Worm (Caenorhabditis elegans) whole organism, L4 larva: ENCODE results near the gene gst-33.

Experiments
- F10B5.3 ChIP-seq: sonication (generic microtip); optimal IDR thresholded peaks from 2 replicates; lab custom pipeline; 2016; ENCODE audit warnings: mild to moderate bottlenecking, missing genetic modification characterization, missing compliant biosample characterization
- F44E2.7 ChIP-seq: fragments of 200-800 bp; sonication (Bioruptor generic); IDR thresholded peaks from 2 replicates; pipeline ENCODE4 v2.1.2; 2022; ENCODE audit warnings: missing genetic modification characterization, missing compliant biosample characterization
- T20F7.1 ChIP-seq: fragments of 200-800 bp; sonication (Bioruptor generic); optimal IDR thresholded peaks from 2 replicates; lab custom pipeline; 2018; ENCODE audit warnings: mild to moderate bottlenecking, missing genetic modification characterization, missing compliant biosample characterization
- Y105C5A.15 ChIP-seq: fragments of 200-800 bp; sonication (Bioruptor generic); IDR thresholded peaks from 2 replicates; pipeline ENCODE4 v1.3.6; 2022; ENCODE audit warnings: missing genetic modification characterization, missing compliant biosample characterization
- ZK546.5 ChIP-seq, 2 experiments: sonication (generic microtip); optimal IDR thresholded peaks; 2 replicates each; lab custom pipeline; 2017; ENCODE audit warnings: missing biosample characterization in 2 of 2, missing genetic modification characterization in 2 of 2
- aha-1 ChIP-seq: fragments of 150-350 bp; peaks from one replicate; lab custom pipeline; 2014; ENCODE audit warnings: missing biosample characterization, missing genetic modification characterization
- ceh-32 ChIP-seq: sonication (generic microtip); optimal IDR thresholded peaks from 2 replicates; lab custom pipeline; 2016; ENCODE audit warnings: mild to moderate bottlenecking, missing genetic modification characterization, missing compliant biosample characterization; ENCODE audit not compliant: poor library complexity
- ces-1 ChIP-seq: fragments of 150-350 bp; sonication (generic microtip); optimal IDR thresholded peaks from 4 replicates; lab custom pipeline; 2014; ENCODE audit warnings: missing biosample characterization, missing genetic modification reagents, missing genetic modification characterization
- cey-2 ChIP-seq: sonication (generic microtip); optimal IDR thresholded peaks from 3 replicates; lab custom pipeline; 2017; ENCODE audit warnings: missing genetic modification characterization, mild to moderate bottlenecking, missing compliant biosample characterization, antibody characterized with exemption, borderline replicate concordance; ENCODE audit not compliant: insufficient read depth
- ctbp-1 ChIP-seq: fragments of 200-800 bp; sonication (Bioruptor generic); IDR thresholded peaks from 2 replicates; pipeline ENCODE4 v1.3.6; 2022; ENCODE audit warnings: missing genetic modification reagents, missing genetic modification characterization, missing compliant biosample characterization
- daf-19 ChIP-seq: fragments of 200-800 bp; sonication (Bioruptor generic); conservative IDR thresholded peaks from 2 replicates; pipeline ENCODE4 v1.3.6; 2022; ENCODE audit warnings: missing genetic modification characterization, missing compliant biosample characterization
- dmd-6 ChIP-seq: fragments of 200-800 bp; sonication (Bioruptor generic); IDR thresholded peaks from 2 replicates; pipeline ENCODE4 v1.3.6; 2022; ENCODE audit warnings: missing genetic modification reagents, missing genetic modification characterization, missing compliant biosample characterization
- dmd-9 ChIP-seq: fragments of 200-800 bp; sonication (Bioruptor generic); IDR thresholded peaks from 2 replicates; pipeline ENCODE4 v1.3.6; 2022; ENCODE audit warnings: missing genetic modification reagents, missing genetic modification characterization, missing compliant biosample characterization
- fkh-10 ChIP-seq: fragments of 150-350 bp; optimal IDR thresholded peaks from 2 replicates; lab custom pipeline; 2014; ENCODE audit warnings: missing biosample characterization, missing genetic modification reagents, missing genetic modification characterization
- hmg-1.1 ChIP-seq: fragments of 200-800 bp; sonication (Bioruptor generic); IDR thresholded peaks from 2 replicates; pipeline ENCODE4 v1.3.6; 2022; ENCODE audit warnings: missing genetic modification reagents, missing genetic modification characterization, missing compliant biosample characterization
- lin-15B ChIP-seq: fragments of 150-350 bp; sonication (generic microtip); optimal IDR thresholded peaks from 3 replicates; lab custom pipeline; 2014; ENCODE audit warnings: missing biosample characterization, missing genetic modification characterization
- lin-29 ChIP-seq: fragments of 200-800 bp; sonication (Bioruptor generic); IDR thresholded peaks from 2 replicates; pipeline ENCODE4 v1.3.6; 2022; ENCODE audit warnings: missing genetic modification reagents, missing genetic modification characterization, missing compliant biosample characterization
- mdl-1 ChIP-seq, 2 experiments: fragments of 150-350 bp in 1 of 2; sonication (generic microtip) in 1 of 2; optimal IDR thresholded peaks; 2 replicates each; lab custom pipeline; 2014 to 2017; ENCODE audit warnings: missing biosample characterization in 2 of 2, missing genetic modification characterization in 2 of 2
- mdt-29 ChIP-seq: fragments of 200-800 bp; sonication (Bioruptor generic); IDR thresholded peaks from 2 replicates; pipeline ENCODE4 v1.3.6; 2022; ENCODE audit warnings: missing genetic modification reagents, missing genetic modification characterization, missing compliant biosample characterization
- mxl-3 ChIP-seq: fragments of 200-800 bp; sonication (Bioruptor generic); optimal IDR thresholded peaks from 2 replicates; lab custom pipeline; 2018; ENCODE audit warnings: mild to moderate bottlenecking, missing genetic modification characterization, missing compliant biosample characterization
- nhr-10 ChIP-seq: fragments of 150-350 bp; optimal IDR thresholded peaks from 2 replicates; lab custom pipeline; 2014; ENCODE audit warnings: missing biosample characterization, missing genetic modification characterization
- saeg-2 ChIP-seq: fragments of 200-800 bp; sonication (Bioruptor generic); IDR thresholded peaks from 2 replicates; pipeline ENCODE4 v1.3.6; 2022; ENCODE audit warnings: missing genetic modification reagents, missing genetic modification characterization, missing compliant biosample characterization
- spr-3 ChIP-seq: fragments of 200-800 bp; sonication (Bioruptor generic); optimal IDR thresholded peaks from 2 replicates; lab custom pipeline; 2018; ENCODE audit warnings: mild to moderate bottlenecking, missing genetic modification characterization, missing compliant biosample characterization
- unc-130 ChIP-seq: sonication (generic microtip); optimal IDR thresholded peaks from 2 replicates; lab custom pipeline; 2016; ENCODE audit warnings: missing genetic modification reagents, missing genetic modification characterization, missing compliant biosample characterization
- unc-39 ChIP-seq: sonication (generic microtip); optimal IDR thresholded peaks from 2 replicates; lab custom pipeline; 2017; ENCODE audit warnings: missing biosample characterization, missing genetic modification characterization
- unc-62 ChIP-seq, 3 experiments: fragments of 150-350 bp in 1 of 3; sonication (generic microtip); optimal IDR thresholded peaks in 2 of 3; peaks in 1 of 3; 1 replicate in 1 of 3; 2 replicates in 2 of 3; lab custom pipeline; 2014 to 2017; ENCODE audit warnings: missing biosample characterization in 3 of 3, missing genetic modification characterization in 3 of 3, missing genetic modification reagents in 3 of 3, missing genotype in 1 of 3
- ztf-11 ChIP-seq: fragments of 150-350 bp; optimal IDR thresholded peaks from 2 replicates; lab custom pipeline; 2014; ENCODE audit warnings: missing biosample characterization, missing genetic modification characterization

The gst-33 gene

DNA sequence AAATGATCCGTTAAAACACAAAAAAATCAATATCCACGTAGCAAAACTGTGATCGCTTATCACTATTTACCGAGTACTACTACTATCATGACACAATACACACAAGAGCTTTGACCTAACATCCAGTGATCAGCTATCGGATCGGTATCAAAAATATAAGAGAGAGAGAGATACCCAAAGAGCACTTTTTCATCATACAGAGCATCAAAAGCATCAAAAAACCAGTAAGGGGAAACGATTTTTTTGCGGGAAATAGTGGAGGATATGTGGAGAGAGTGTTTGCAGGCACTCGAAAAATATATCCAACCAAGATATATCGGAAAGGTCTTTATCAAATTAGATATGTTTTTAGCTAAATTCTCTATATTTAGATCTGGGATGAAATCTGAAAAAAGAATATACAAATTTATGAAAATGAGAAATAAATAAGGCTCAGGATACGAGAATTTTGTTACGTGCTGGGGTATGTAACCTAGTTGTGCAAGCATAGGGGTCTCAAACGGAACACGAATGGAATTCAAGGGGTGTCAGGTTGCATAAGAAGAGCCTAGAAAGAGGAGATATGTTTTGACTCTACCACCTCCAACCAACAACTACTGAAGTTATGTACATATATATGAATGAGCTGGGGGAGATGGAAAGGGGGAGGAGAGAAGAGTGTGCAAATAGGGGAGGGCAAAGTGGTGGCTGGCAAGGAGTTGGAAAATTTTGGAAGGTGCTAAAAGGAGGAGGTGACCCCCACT lies 23.1 kb downstream of the gst-33 start:
- TF ChIP-seq lin-15B (tag; lab: Kevin White, UChicago): no peak
- no peak for TF ChIP-seq hmg-1.1 (GFP tag; lab: Robert Waterston, UW)
- peak in 1 of 2 experiments; percentile 83 for TF ChIP-seq unc-62 (GFP tag; optimal IDR thresholded peaks at IDR 0.05 in 1 of 2; lab: Kevin White, UChicago)
- no peak for TF ChIP-seq unc-62 (tag; optimal IDR thresholded peaks at IDR 0.05; lab: Kevin White, UChicago)

DNA sequence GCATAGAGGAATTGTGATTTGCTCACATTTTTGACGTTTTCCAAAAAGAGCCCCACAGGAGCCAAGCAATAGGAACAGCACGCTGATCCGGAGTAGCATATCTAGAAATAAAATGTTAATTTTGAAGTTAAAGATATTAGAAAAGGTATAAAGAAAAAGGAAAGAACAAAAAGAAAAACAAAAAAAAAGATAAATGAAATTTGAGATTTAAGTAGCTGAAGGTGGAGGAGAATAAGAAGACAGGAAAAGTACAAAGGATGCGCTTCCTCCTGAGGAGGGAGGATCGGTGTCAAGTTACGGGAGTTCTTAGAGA lies 23.6 kb downstream of the gst-33 start, which contains the start of gene cfz-2:
cfz-2 (minus strand) TSS at position 101 of the 313 bp plus-strand sequence.
- TF ChIP-seq T20F7.1 (GFP tag; lab: Kevin White, UChicago): no peak
- TF ChIP-seq spr-3 (GFP tag; lab: Kevin White, UChicago): no peak
- no peak for TF ChIP-seq unc-39 (tag; lab: Kevin White, UChicago)

DNA sequence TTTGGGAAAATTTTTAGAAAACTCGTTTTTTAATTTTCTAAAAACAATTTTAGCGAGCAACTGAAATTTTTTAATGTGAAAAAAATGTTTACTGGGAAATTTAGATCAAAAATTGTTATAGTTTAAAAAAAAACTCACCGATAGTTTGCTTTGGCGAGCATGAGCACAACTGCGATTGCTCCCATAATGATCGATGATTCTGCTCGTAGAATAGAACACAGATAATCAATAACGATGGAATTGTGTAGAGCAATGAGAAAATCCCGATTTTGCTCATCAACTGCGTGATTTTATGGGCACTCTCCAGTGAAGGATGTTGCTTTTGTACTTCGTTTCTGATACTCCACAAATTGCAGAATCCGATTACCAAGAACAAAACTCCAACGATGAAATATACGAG lies 25.8 kb downstream of the gst-33 start:
- TF ChIP-seq aha-1 (tag; lab: Kevin White, UChicago) (peak; percentile 81), hmg-1.1 (GFP tag; lab: Robert Waterston, UW) (no peak)

DNA sequence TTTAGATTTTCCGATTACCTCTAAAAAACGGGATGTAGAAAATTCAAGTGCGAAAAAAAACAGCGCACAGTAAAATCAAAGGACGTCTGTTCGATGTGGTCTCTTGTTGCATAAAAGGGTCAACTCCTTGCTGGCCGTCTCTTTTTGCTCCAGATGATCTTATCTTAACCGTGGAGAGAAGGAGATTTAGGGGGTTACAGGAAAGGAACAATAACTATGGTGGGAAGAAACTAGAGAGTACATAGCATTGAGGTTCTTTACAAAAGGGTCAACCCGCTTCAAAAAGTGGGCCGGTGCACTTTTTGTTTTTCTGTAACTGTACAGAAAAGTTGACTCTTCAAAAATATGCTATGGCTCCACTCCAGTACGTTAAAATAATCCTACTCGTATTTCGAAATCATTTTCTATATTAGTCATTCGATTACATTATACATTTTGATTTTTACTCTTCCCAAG lies 36.8 kb downstream of the gst-33 start, which contains the start of the genes T20D4.19 and srj-9:
T20D4.19 (minus strand) TSS at position 101 of the 456 bp plus-strand sequence.
srj-9 (plus strand) TSS at position 406 of the 456 bp plus-strand sequence.
- TF ChIP-seq F10B5.3 (no peak), ceh-32 (tag; lab: Kevin White, UChicago) (no peak), mdt-29 (GFP tag; lab: Robert Waterston, UW) (no peak), mxl-3 (GFP tag; lab: Kevin White, UChicago) (no peak), ZK546.5 (tag; optimal IDR thresholded peaks at IDR 0.05; lab: Kevin White, UChicago) (no peak), T20F7.1 (GFP tag; lab: Kevin White, UChicago) (no peak), unc-62 (GFP tag; optimal IDR thresholded peaks at IDR 0.05 in 1 of 2; lab: Kevin White, UChicago) (peak in 1 of 2 experiments; percentile 51), unc-62 (tag; optimal IDR thresholded peaks at IDR 0.05; lab: Kevin White, UChicago) (no peak)

DNA sequence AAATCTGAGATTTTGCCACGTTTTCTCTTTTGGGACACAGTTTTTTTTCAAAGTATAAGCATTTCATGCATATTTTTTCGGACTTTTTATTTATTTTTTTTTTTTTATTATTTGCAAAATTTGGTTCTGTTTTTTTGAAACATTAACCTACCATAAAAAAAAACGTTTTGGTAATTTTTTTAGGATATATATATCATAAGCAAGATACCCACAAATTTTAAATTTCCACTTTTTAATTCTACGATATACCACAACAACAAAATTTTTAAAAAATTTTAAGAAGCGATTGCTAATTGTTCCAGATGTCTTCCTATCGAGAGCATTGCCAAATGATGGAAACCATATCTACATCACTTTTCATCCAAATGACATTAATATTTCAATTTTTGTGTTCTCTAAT lies 39.7 kb downstream of the gst-33 start, which contains the start of gene srab-20:
srab-20 (plus strand) TSS at position 301 of the 400 bp plus-strand sequence.
- TF ChIP-seq hmg-1.1 (GFP tag; lab: Robert Waterston, UW) (no peak), dmd-6 (no peak), unc-39 (tag; lab: Kevin White, UChicago) (no peak), daf-19 (GFP tag; lab: Robert Waterston, UW) (no peak), saeg-2 (GFP tag; lab: Robert Waterston, UW) (no peak), ctbp-1 (GFP tag; lab: Robert Waterston, UW) (no peak), cey-2 (tag; lab: Kevin White, UChicago) (no peak), Y105C5A.15 (GFP tag; lab: Robert Waterston, UW) (no peak), F10B5.3 (no peak), dmd-9 (GFP tag; lab: Robert Waterston, UW) (no peak), fkh-10 (GFP tag; lab: Kevin White, UChicago) (no peak), ces-1 (no peak), nhr-10 (tag; lab: Kevin White, UChicago) (no peak), mdl-1 (tag; optimal IDR thresholded peaks at IDR 0.05; lab: Kevin White, UChicago) (no peak), unc-130 (GFP tag; lab: Kevin White, UChicago) (no peak), lin-29 (GFP tag; lab: Robert Waterston, UW) (no peak), ztf-11 (tag; lab: Kevin White, UChicago) (no peak)
- TF ChIP-seq, all 104 proteins: peak for 0

DNA sequence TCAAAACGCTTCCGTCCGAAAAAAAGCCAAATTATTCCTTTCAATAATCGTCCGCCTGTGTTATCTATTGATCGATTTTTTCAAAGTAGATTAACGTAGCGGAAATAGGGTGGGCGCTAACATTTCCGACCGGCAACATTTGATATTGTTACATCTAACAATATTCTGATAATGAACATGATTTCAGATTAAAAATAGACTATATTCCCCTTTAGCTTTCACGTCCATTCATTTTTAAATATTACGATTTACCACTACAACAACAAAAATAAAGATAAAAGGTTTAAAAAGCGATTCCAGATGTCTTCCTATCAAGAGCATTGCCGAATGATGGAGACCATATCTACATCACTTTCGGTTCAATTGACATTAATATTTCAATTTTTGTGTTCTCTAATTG lies 42.3 kb downstream of the gst-33 start, which contains the start of gene srab-22:
srab-22 (plus strand) TSS at position 301 of the 400 bp plus-strand sequence.
- TF ChIP-seq F44E2.7 (no peak), unc-62 (GFP tag; optimal IDR thresholded peaks at IDR 0.05 in 1 of 2; lab: Kevin White, UChicago) (peak in 1 of 2 experiments; percentile 14), unc-62 (tag; optimal IDR thresholded peaks at IDR 0.05; lab: Kevin White, UChicago) (no peak)
